Fruit fly (Drosophila melanogaster): Measurements from ENCODE around the gene Cp36.

DNA sequence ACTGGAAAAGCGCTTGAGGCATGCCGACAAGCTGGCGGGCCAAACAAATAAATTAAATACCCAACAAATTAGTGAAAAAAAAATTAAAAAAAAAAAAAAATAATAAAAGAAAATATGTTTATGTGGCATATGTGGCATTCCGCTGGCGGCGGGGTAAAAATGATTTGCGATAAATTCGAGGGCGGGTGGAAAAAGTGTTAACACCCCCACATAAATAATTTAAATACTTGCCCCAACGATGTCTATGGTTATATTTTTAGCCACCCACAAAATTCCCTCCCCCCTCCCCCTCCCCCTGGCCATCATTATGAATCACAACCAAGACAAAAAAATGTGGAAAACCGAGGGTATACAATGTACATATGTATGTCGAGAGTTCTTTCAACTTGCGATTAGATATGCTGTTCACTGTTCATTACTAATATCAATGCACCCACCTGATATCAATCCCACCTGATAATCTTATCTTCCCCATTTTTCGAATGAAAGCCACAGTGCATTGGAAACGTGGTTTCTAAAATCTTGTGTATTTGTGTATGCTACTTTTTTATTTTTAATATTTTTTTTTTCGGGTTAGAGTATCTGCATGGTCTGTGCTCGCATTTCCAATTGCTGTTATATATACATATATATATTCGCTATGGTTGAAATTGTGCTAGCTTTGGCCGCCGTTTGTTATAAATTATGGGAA lies 28.8 kb upstream of the Cp36 start:
- TF ChIP-seq Myc (optimal IDR thresholded peaks at IDR 0.05): no peak
- no peak for TF ChIP-seq h (optimal IDR thresholded peaks at IDR 0.05)
- no peak for TF ChIP-seq ttk (optimal IDR thresholded peaks at IDR 0.05)
- no peak for TF ChIP-seq Sin3A (optimal IDR thresholded peaks at IDR 0.05)
- no peak for TF ChIP-seq psq (optimal IDR thresholded peaks at IDR 0.05)
- no peak for TF ChIP-seq insv (optimal IDR thresholded peaks at IDR 0.05)

Measured in Kc167 (cell line).